Worm (Caenorhabditis elegans) whole organism, dauer: ENCODE data around the gene fipr-25.

ENCODE experiments used
- unc-62 ChIP-seq: sonication (generic microtip); optimal IDR thresholded peaks from 2 replicates; lab custom pipeline; 2017; ENCODE audit warnings: missing biosample characterization, missing genetic modification reagents, missing genetic modification characterization

Gene fipr-25

DNA sequence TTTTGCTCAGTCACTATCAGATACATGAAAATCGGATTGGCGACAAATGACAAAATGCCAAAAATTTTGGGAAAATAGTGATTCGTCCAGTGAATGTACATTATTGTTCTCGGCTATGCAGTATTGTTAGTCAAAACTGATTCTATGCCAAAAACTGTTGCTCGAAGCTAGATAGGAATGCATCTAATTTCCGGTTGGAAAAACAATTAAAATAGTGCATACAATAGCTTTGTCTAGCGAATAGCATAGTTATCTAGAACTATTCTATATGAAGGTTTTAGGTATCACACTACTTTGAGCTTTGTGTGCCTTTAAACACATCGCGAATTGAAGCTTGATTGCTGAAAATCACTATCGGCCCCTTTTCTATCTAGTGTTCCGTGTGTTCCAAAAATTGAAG lies 7.6 kb downstream of the fipr-25 start, which contains the start of gene srj-15:
Gene srj-15, minus strand, starts transcription at position 101 of the 400 bp plus-strand sequence.
- no peak for TF ChIP-seq unc-62

ce11 chrV:1966962-1967361 lies 9.8 kb downstream of the fipr-25 start:
- TF ChIP-seq unc-62, result no peak

DNA sequence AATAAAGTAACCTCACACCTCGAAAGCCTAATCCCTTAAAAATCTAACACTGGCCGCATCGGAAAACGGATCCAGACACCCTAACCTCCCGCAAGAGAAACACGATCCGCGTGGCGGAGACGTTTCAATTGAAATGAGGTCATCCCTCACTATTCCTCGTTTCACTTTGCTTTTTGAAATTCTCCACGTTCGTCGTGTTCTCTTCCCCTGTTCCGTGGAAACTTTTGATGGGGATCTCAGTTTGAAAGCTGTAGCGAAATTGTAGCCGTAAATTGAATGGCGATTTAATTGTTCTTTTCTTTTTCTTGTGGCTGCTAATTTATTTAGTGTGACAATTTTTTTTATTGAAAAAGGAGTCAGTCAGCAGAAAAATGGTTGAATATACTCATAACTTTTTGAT lies 11.6 kb downstream of the fipr-25 start:
- TF ChIP-seq unc-62, result no peak

DNA sequence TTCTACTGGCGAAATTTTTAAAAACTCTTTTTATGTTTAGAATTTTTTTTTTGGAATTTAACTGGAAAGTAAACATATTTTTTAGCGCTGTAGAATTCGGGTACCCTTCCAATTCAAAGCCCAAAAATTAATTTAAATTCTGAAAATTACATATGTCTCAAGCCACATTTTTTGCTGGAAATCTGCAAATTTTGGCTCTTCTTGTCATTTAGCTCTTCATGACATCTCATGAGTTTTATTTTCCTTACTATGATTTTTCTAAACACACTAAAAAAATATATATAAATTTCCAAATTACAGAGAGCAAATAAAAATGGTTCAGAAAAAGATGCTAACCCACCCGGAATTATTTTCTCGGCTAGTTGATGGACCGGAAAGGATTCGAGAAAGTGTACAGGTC lies 12.0 kb downstream of the fipr-25 start, which contains the start of gene acs-3:
Gene acs-3, plus strand, starts transcription at position 301 of the 400 bp plus-strand sequence.
- no peak for TF ChIP-seq unc-62

- no peak for TF ChIP-seq unc-62
Measured at ce11 chrV:1969690-1970089, 12.5 kb downstream of the fipr-25 start.

- TF ChIP-seq unc-62, result no peak
Measured at ce11 chrV:1975049-1975448, 17.8 kb downstream of the fipr-25 start, which contains the start of gene fbxa-201. TSS of gene fbxa-201 (plus strand) at chrV:1975349.

DNA sequence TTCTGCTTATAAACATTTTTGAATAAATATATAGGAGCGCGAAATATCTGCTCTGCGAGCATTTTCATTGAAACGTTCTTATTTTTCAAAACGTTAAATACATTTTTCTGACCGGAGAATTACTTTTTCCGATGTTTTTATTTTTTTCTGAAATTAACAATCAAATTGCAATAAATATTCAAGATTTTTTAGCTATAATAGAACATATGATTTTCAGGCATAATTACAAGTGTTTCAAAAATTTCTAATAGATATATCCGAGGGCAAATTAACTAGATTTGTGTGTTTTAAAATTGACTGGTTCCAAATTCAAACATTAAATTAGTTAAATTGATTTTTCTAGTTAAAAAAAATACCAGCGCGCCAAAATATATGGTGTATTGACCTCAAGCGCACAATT lies 21.8 kb downstream of the fipr-25 start, which contains the start of gene T08B1.4:
Gene T08B1.4, plus strand, starts transcription at position 301 of the 400 bp plus-strand sequence.
- TF ChIP-seq unc-62, result no peak

DNA sequence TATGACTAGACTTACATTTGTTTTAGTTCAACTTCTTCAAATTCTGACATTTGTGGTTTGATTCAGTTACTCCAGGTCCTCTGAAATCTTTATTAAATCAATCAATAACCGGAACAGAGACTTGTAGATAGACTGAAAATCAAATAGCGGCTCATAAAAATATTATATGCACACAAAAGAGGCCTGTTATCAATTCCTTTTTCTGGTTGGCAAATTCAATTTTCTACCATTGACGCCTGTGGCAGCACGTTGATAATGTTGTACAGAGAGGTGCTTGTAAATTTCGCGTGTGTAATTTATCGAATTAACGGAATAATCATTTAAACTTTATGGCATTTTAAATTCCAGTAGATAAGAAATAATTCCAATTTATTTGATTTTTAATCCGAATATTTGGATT lies 29.7 kb downstream of the fipr-25 start, which contains the start of gene T08B1.1:
Gene T08B1.1, minus strand, starts transcription at position 92 of the 400 bp plus-strand sequence.
- no peak for TF ChIP-seq unc-62

ce11 chrV:1989220-1989619 lies 32.0 kb downstream of the fipr-25 start:
- TF ChIP-seq unc-62, result no peak

ce11 chrV:1991381-1991780 lies 34.2 kb downstream of the fipr-25 start:
- TF ChIP-seq unc-62, result no peak

DNA sequence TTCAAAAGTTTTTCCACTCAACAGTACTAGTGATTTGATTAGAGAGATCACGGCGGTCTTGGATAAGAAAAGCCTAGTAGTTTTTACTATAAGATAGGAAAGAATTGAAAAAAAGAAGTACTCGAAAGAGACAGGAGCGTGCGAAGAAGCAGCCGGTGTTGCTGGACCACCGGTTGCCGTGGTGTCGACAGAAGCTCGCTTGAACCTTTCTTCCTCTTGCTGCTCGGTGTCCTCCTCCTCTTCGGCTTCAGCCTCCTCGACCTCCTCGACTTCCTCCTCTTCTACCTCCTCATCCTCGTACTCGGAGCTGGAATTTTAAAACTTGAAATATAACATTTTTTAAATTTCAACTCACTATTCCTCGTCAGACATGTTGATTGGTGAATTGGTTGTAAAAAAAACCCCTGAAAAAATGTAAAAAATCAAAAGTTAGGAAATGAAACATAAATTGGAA lies 35.3 kb downstream of the fipr-25 start, which contains the start of gene tnt-4:
Gene tnt-4, minus strand, starts transcription at position 404 of the 454 bp plus-strand sequence.
- TF ChIP-seq unc-62, result no peak

DNA sequence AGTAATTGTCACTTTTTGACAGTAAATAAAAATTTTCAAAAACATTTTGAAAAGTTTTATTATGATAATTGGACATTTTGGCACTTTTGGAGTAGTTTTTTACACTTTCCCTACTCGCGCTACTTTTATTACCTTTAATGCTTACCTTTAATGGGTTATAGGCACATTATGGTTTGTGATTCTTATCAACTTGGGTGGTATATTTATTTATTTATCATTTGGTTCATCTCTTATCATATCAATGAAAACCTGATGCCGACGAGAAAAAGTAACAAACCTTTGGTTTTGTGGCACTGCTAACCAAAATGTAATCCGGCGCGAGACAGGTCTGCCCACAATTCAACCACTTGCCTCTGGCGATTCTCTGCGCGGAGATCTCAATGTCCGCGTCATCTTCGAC lies 41.1 kb downstream of the fipr-25 start:
- TF ChIP-seq unc-62, result no peak

- TF ChIP-seq unc-62, result no peak
Measured at ce11 chrV:1999531-2000094, 42.4 kb downstream of the fipr-25 start, which contains the start of gene alh-5. TSS of gene alh-5 (minus strand) at chrV:1999581.

- no peak for TF ChIP-seq unc-62
Measured at ce11 chrV:2004229-2004628, 47.0 kb downstream of the fipr-25 start, which contains the start of gene clec-206. TSS of gene clec-206 (minus strand) at chrV:2004329.

- TF ChIP-seq unc-62, result no peak
Measured at ce11 chrV:2004659-2005058, 47.4 kb downstream of the fipr-25 start, which contains the start of gene cysl-4. TSS of gene cysl-4 (plus strand) at chrV:2004959.
